Fruit fly (Drosophila melanogaster): ENCODE data around the gene CG11279.
A peak's percentile ranks its signal among the peaks of the same experiment; 100 is the strongest.

Gene CG11279

dm6 chr3L:13027333-13027732, 19.4 kb upstream of the CG11279 start:
- TF ChIP-seq noc (tag; optimal IDR thresholded peaks at IDR 0.05), result no peak

- no peak for TF ChIP-seq noc (tag; optimal IDR thresholded peaks at IDR 0.05)
Measured at dm6 chr3L:13028740-13029139, 18.0 kb upstream of the CG11279 start, which contains the start of gene CG17672. CG17672 (plus strand) TSS chr3L:13028962.

- peak; percentile 11 for TF ChIP-seq noc (tag; optimal IDR thresholded peaks at IDR 0.05)
Measured at dm6 chr3L:13030055-13030634, 16.6 kb upstream of the CG11279 start.

dm6 chr3L:13031326-13031725, 15.5 kb upstream of the CG11279 start:
- no peak for TF ChIP-seq noc (tag; optimal IDR thresholded peaks at IDR 0.05)

- TF ChIP-seq noc (tag; optimal IDR thresholded peaks at IDR 0.05), result no peak
Measured at dm6 chr3L:13032085-13032914, 14.5 kb upstream of the CG11279 start.

dm6 chr3L:13032915-13033282, 13.9 kb upstream of the CG11279 start:
- no peak for TF ChIP-seq noc (tag; optimal IDR thresholded peaks at IDR 0.05)

dm6 chr3L:13033361-13033760, 13.4 kb upstream of the CG11279 start:
- no peak for TF ChIP-seq noc (tag; optimal IDR thresholded peaks at IDR 0.05)

- no peak for TF ChIP-seq noc (tag; optimal IDR thresholded peaks at IDR 0.05)
Measured at dm6 chr3L:13036706-13037457, 9.9 kb upstream of the CG11279 start, which contains the start of gene Srrm1. Srrm1 (plus strand) TSS chr3L:13036821.

- no peak for TF ChIP-seq noc (tag; optimal IDR thresholded peaks at IDR 0.05)
Measured at dm6 chr3L:13040849-13041248, 5.9 kb upstream of the CG11279 start.

dm6 chr3L:13041292-13042067, 5.3 kb upstream of the CG11279 start, which contains the start of gene RpS4:
RpS4 (plus strand) TSS chr3L:13041756.
- TF ChIP-seq noc (tag; optimal IDR thresholded peaks at IDR 0.05), result peak; percentile 82

dm6 chr3L:13044335-13044814, 2.4 kb upstream of the CG11279 start, which contains the start of gene Syx13:
Syx13 (plus strand) TSS chr3L:13044434.
- TF ChIP-seq noc (tag; optimal IDR thresholded peaks at IDR 0.05), result peak; percentile 59

- TF ChIP-seq noc (tag; optimal IDR thresholded peaks at IDR 0.05), result no peak
Measured at dm6 chr3L:13049671-13050070, 2.9 kb downstream of the CG11279 start.

dm6 chr3L:13050675-13051202, 4.0 kb downstream of the CG11279 start:
- TF ChIP-seq noc (tag; optimal IDR thresholded peaks at IDR 0.05), result no peak

dm6 chr3L:13058429-13058828, 11.7 kb downstream of the CG11279 start:
- TF ChIP-seq noc (tag; optimal IDR thresholded peaks at IDR 0.05), result no peak

- TF ChIP-seq noc (tag; optimal IDR thresholded peaks at IDR 0.05), result no peak
Measured at dm6 chr3L:13061322-13061809, 14.6 kb downstream of the CG11279 start, which contains the start of the genes CG14115 and CG34428. CG14115 (minus strand) TSS chr3L:13061422. CG34428 (plus strand) TSS chr3L:13061759.
